Worm (Caenorhabditis elegans) whole organism, L4/young adult: ENCODE results near the gene gpa-5.

ENCODE experiments used
- dao-5 ChIP-seq: sonication (generic microtip); optimal IDR thresholded peaks from 2 replicates; lab custom pipeline; 2016; ENCODE audit warnings: missing genotype, missing genetic modification characterization, moderate library complexity, missing compliant biosample characterization
- him-1 ChIP-seq: sonication (generic microtip); optimal IDR thresholded peaks from 2 replicates; lab custom pipeline; 2016; ENCODE audit warnings: missing genotype, missing genetic modification reagents, missing genetic modification characterization, missing compliant biosample characterization

DNA sequence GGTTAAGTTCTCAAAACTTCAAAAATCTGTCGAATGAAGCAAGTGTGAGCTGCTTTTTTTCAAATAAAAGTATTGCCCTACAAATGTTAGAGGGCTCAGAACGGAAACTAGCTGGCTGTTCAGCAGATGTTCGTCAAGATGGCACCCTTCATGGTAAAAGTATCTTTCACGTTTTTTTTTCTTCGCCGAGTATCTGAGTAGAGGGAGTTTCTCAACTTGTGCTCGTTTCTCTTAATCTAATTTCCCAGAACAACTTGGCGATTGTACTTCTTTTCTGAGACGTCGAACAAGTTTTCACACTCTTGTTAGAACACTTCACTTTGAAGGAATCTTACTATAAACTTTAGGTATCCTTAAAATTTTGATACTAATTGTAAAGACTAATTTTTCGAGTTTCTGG, 33.1 kb downstream of the gpa-5 start:
- TF ChIP-seq him-1 = no peak
- TF ChIP-seq dao-5 (tag; lab: Kevin White, UChicago) = no peak
